Comparison of ENCODE assay signal across 1 fruit fly cellular context in genomic region chrX:16331562-16332233, dm6.
TF ChIP-seq lines count a peak whose summit lies in the region.

No protein-coding gene starts in this region.

TF ChIP-seq in whole organism, embryonic, 481 proteins besides CTCF, POLR2A, EP300 and RAD21 (continued from another document and continues in another):
- TF ChIP-seq p53 (GFP tag; optimal IDR thresholded peaks at IDR 0.05; lab: Kevin White, UChicago) (no peak), CG13624 (GFP tag; optimal IDR thresholded peaks at IDR 0.05; lab: Kevin White, UChicago) (no peak), CG31388 (GFP tag; optimal IDR thresholded peaks at IDR 0.05; lab: Kevin White, UChicago) (no peak), Taf1 (GFP tag; IDR thresholded peaks at IDR 0.05; lab: Robert Waterston, UW) (no peak), slp2 (GFP tag; optimal IDR thresholded peaks at IDR 0.05; lab: Kevin White, UChicago) (no peak), Side (GFP tag; optimal IDR thresholded peaks at IDR 0.05; lab: Kevin White, UChicago) (no peak), dysf (GFP tag; IDR thresholded peaks at IDR 0.05; lab: Robert Waterston, UW) (no peak), prd (optimal IDR thresholded peaks at IDR 0.05; lab: Kevin White, UChicago) (no peak), prd (GFP tag; IDR thresholded peaks at IDR 0.05; lab: Robert Waterston, UW) (no peak), Bgb (GFP tag; IDR thresholded peaks at IDR 0.05; lab: Robert Waterston, UW; ENCODE audit: partially characterized antibody) (peak; percentile 89), nerfin-2 (GFP tag; IDR thresholded peaks at IDR 0.05; lab: Robert Waterston, UW; ENCODE audit: partially characterized antibody) (0 out of 2 replicates have a peak, but pooled peaks have one; percentile 15), Tbp (GFP tag; optimal IDR thresholded peaks at IDR 0.05; lab: Kevin White, UChicago) (no peak), CG34376 (GFP tag; optimal IDR thresholded peaks at IDR 0.05; lab: Kevin White, UChicago) (no peak), PHDP (tag; optimal IDR thresholded peaks at IDR 0.05; lab: Kevin White, UChicago) (no peak), so (GFP tag; IDR thresholded peaks at IDR 0.05; lab: Robert Waterston, UW) (no peak), cg (GFP tag; optimal IDR thresholded peaks at IDR 0.05; lab: Kevin White, UChicago) (no peak), gsb-n (tag; optimal IDR thresholded peaks at IDR 0.05; lab: Kevin White, UChicago) (no peak), CG4617 (GFP tag; optimal IDR thresholded peaks at IDR 0.05; lab: Kevin White, UChicago; ENCODE audit: borderline replicate concordance) (peak; percentile 14), CG12071 (GFP tag; optimal IDR thresholded peaks at IDR 0.05; lab: Kevin White, UChicago) (no peak), CG10959 (GFP tag; IDR thresholded peaks at IDR 0.05; lab: Robert Waterston, UW) (no peak), CG10543 (GFP tag; optimal IDR thresholded peaks at IDR 0.05; lab: Kevin White, UChicago) (no peak), CG11504 (tag; optimal IDR thresholded peaks at IDR 0.05; lab: Kevin White, UChicago) (no peak), NK7.1 (GFP tag; optimal IDR thresholded peaks at IDR 0.05; lab: Kevin White, UChicago) (no peak), CG1233 (GFP tag; optimal IDR thresholded peaks at IDR 0.05; lab: Kevin White, UChicago) (no peak), amos (GFP tag; IDR thresholded peaks at IDR 0.05; lab: Robert Waterston, UW; ENCODE audit: partially characterized antibody) (peak; percentile 91), CHES-1-like (GFP tag; optimal IDR thresholded peaks at IDR 0.05; lab: Kevin White, UChicago) (peak; percentile 24), pnt (GFP tag; optimal IDR thresholded peaks at IDR 0.05; lab: Kevin White, UChicago) (no peak), zen2 (GFP tag; IDR thresholded peaks at IDR 0.05; lab: Robert Waterston, UW; ENCODE audit: partially characterized antibody) (no peak; the same call in 2 of the 3 replicates), fu2 (GFP tag; optimal IDR thresholded peaks at IDR 0.05; lab: Kevin White, UChicago) (no peak), Sry-δ (GFP tag; optimal IDR thresholded peaks at IDR 0.05; lab: Kevin White, UChicago) (peak; percentile 89), B-H2 (GFP tag; optimal IDR thresholded peaks at IDR 0.05; lab: Kevin White, UChicago) (peak; percentile 24), CG3726 (GFP tag; IDR thresholded peaks at IDR 0.05; lab: Robert Waterston, UW) (no peak), CG6791 (GFP tag; IDR thresholded peaks at IDR 0.05; lab: Robert Waterston, UW; ENCODE audit: partially characterized antibody) (peak; percentile 84), GATAe (GFP tag; conservative IDR thresholded peaks at IDR 0.05; lab: Robert Waterston, UW) (no peak), cad (GFP tag; optimal IDR thresholded peaks at IDR 0.05; lab: Kevin White, UChicago) (no peak), zfh1 (GFP tag; IDR thresholded peaks at IDR 0.05; lab: Robert Waterston, UW) (no peak), inv (GFP tag; IDR thresholded peaks at IDR 0.05; lab: Robert Waterston, UW; ENCODE audit: partially characterized antibody) (peak; percentile 77), pros (GFP tag; optimal IDR thresholded peaks at IDR 0.05; lab: Kevin White, UChicago) (no peak), gt (GFP tag; IDR thresholded peaks at IDR 0.05; lab: Robert Waterston, UW) (no peak), gcm2 (GFP tag; optimal IDR thresholded peaks at IDR 0.05; lab: Kevin White, UChicago) (no peak), Fer3 (tag; optimal IDR thresholded peaks at IDR 0.05; lab: Kevin White, UChicago) (no peak), tna (GFP tag; IDR thresholded peaks at IDR 0.05; lab: Robert Waterston, UW; ENCODE audit: partially characterized antibody) (peak; percentile 57), ken (GFP tag; IDR thresholded peaks at IDR 0.05; lab: Robert Waterston, UW) (no peak), CG10654 (GFP tag; optimal IDR thresholded peaks at IDR 0.05; lab: Kevin White, UChicago) (no peak), ssp (GFP tag; IDR thresholded peaks at IDR 0.05; lab: Robert Waterston, UW) (peak; percentile 65), CG30020 (tag; optimal IDR thresholded peaks at IDR 0.05; lab: Kevin White, UChicago) (peak; percentile 92), H2.0 (GFP tag; IDR thresholded peaks at IDR 0.05; lab: Robert Waterston, UW) (no peak), Poxn (GFP tag; IDR thresholded peaks at IDR 0.05; lab: Robert Waterston, UW) (no peak), Sin3A (optimal IDR thresholded peaks at IDR 0.05; lab: Kevin White, UChicago) (peak; percentile 21), row (GFP tag; IDR thresholded peaks at IDR 0.05; lab: Robert Waterston, UW) (peak; percentile 85), Dbx (GFP tag; IDR thresholded peaks at IDR 0.05; lab: Robert Waterston, UW) (0 out of 3 replicates have a peak, but pooled peaks have one; percentile 19), lov (optimal IDR thresholded peaks at IDR 0.05; lab: Kevin White, UChicago) (no peak), lov (GFP tag; IDR thresholded peaks at IDR 0.05; lab: Robert Waterston, UW) (no peak), crp (GFP tag; optimal IDR thresholded peaks at IDR 0.05; lab: Kevin White, UChicago) (peak in 1 of 2 experiments; percentile 8), sug (tag; optimal IDR thresholded peaks at IDR 0.05; lab: Kevin White, UChicago) (no peak), CG4820 (GFP tag; optimal IDR thresholded peaks at IDR 0.05; lab: Kevin White, UChicago) (no peak), jumu (GFP tag; optimal IDR thresholded peaks at IDR 0.05; lab: Kevin White, UChicago) (no peak), Hr78 (GFP tag; optimal IDR thresholded peaks at IDR 0.05; lab: Kevin White, UChicago) (no peak), CG7928 (GFP tag; optimal IDR thresholded peaks at IDR 0.05; lab: Kevin White, UChicago) (no peak), sna (GFP tag; IDR thresholded peaks at IDR 0.05; lab: Robert Waterston, UW; ENCODE audit: partially characterized antibody) (peak; percentile 70), rib (GFP tag; IDR thresholded peaks at IDR 0.05; lab: Robert Waterston, UW) (no peak), E2f2 (GFP tag; IDR thresholded peaks at IDR 0.05; lab: Robert Waterston, UW) (peak; percentile 34), en (GFP tag; optimal IDR thresholded peaks at IDR 0.05; lab: Kevin White, UChicago) (no peak), grau (tag; optimal IDR thresholded peaks at IDR 0.05; lab: Kevin White, UChicago) (no peak), emc (GFP tag; optimal IDR thresholded peaks at IDR 0.05; lab: Kevin White, UChicago) (no peak), Camta (GFP tag; optimal IDR thresholded peaks at IDR 0.05; lab: Kevin White, UChicago) (no peak), slbo (GFP tag; IDR thresholded peaks at IDR 0.05; lab: Robert Waterston, UW) (no peak; the same call in 1 of the 2 replicates), z (GFP tag; IDR thresholded peaks at IDR 0.05; lab: Robert Waterston, UW) (no peak), CG31441 (GFP tag; IDR thresholded peaks at IDR 0.05; lab: Robert Waterston, UW) (no peak), CG3407 (GFP tag; optimal IDR thresholded peaks at IDR 0.05; lab: Kevin White, UChicago) (no peak), HLHmδ (GFP tag; optimal IDR thresholded peaks at IDR 0.05; lab: Kevin White, UChicago) (no peak), toy (GFP tag; IDR thresholded peaks at IDR 0.05; lab: Robert Waterston, UW) (no peak), pita (GFP tag; optimal IDR thresholded peaks at IDR 0.05; lab: Kevin White, UChicago) (no peak), eyg (GFP tag; optimal IDR thresholded peaks at IDR 0.05; lab: Kevin White, UChicago) (no peak), CG9437 (GFP tag; optimal IDR thresholded peaks at IDR 0.05; lab: Kevin White, UChicago) (no peak), CG12744 (GFP tag; optimal IDR thresholded peaks at IDR 0.05; lab: Kevin White, UChicago) (no peak), sisA (GFP tag; IDR thresholded peaks at IDR 0.05; lab: Robert Waterston, UW) (no peak), CG6654 (GFP tag; optimal IDR thresholded peaks at IDR 0.05; lab: Kevin White, UChicago) (no peak), HHEX (GFP tag; optimal IDR thresholded peaks at IDR 0.05; lab: Kevin White, UChicago) (no peak), CG31224 (GFP tag; IDR thresholded peaks at IDR 0.05; lab: Robert Waterston, UW) (no peak), tgo (GFP tag; IDR thresholded peaks at IDR 0.05; lab: Robert Waterston, UW) (no peak), CG10267 (tag; optimal IDR thresholded peaks at IDR 0.05; lab: Kevin White, UChicago) (no peak), CG33557 (GFP tag; optimal IDR thresholded peaks at IDR 0.05; lab: Kevin White, UChicago) (no peak), trem (tag; optimal IDR thresholded peaks at IDR 0.05; lab: Kevin White, UChicago) (no peak), dati (GFP tag; IDR thresholded peaks at IDR 0.05; lab: Robert Waterston, UW) (no peak), CG4424 (GFP tag; optimal IDR thresholded peaks at IDR 0.05; lab: Kevin White, UChicago) (no peak), Dref (GFP tag; IDR thresholded peaks at IDR 0.05; lab: Robert Waterston, UW) (peak; percentile 48), al (GFP tag; IDR thresholded peaks at IDR 0.05; lab: Robert Waterston, UW) (no peak), schlank (tag; optimal IDR thresholded peaks at IDR 0.05; lab: Kevin White, UChicago) (no peak), Lpt (GFP tag; optimal IDR thresholded peaks at IDR 0.05; lab: Kevin White, UChicago) (no peak), bcd (GFP tag; optimal IDR thresholded peaks at IDR 0.05; lab: Kevin White, UChicago) (no peak), CG11696 (GFP tag; IDR thresholded peaks at IDR 0.05; lab: Robert Waterston, UW) (no peak), CG17829 (tag; optimal IDR thresholded peaks at IDR 0.05; lab: Kevin White, UChicago) (no peak), HmgZ (tag; optimal IDR thresholded peaks at IDR 0.05; lab: Kevin White, UChicago) (no peak), CG6254 (GFP tag; optimal IDR thresholded peaks at IDR 0.05; lab: Kevin White, UChicago) (no peak), usp (GFP tag; optimal IDR thresholded peaks at IDR 0.05; lab: Kevin White, UChicago) (no peak), dimm (GFP tag; IDR thresholded peaks at IDR 0.05; lab: Robert Waterston, UW) (no peak), CG11093 (GFP tag; IDR thresholded peaks at IDR 0.05; lab: Robert Waterston, UW) (no peak), gfzf (GFP tag; optimal IDR thresholded peaks at IDR 0.05; lab: Kevin White, UChicago) (peak; percentile 51), CG3995 (GFP tag; optimal IDR thresholded peaks at IDR 0.05; lab: Kevin White, UChicago) (peak; percentile 95), CG14965 (GFP tag; optimal IDR thresholded peaks at IDR 0.05; lab: Kevin White, UChicago; ENCODE audit: borderline replicate concordance) (no peak), CG14014 (GFP tag; IDR thresholded peaks at IDR 0.05; lab: Robert Waterston, UW) (no peak), BtbVII (GFP tag; optimal IDR thresholded peaks at IDR 0.05; lab: Kevin White, UChicago) (no peak), ash1 (GFP tag; optimal IDR thresholded peaks at IDR 0.05; lab: Kevin White, UChicago) (no peak), CG4282 (GFP tag; optimal IDR thresholded peaks at IDR 0.05; lab: Kevin White, UChicago) (no peak), dm (GFP tag; optimal IDR thresholded peaks at IDR 0.05; lab: Kevin White, UChicago) (no peak), stc (GFP tag; IDR thresholded peaks at IDR 0.05; lab: Robert Waterston, UW) (no peak), CG8924 (tag; optimal IDR thresholded peaks at IDR 0.05; lab: Kevin White, UChicago) (no peak), NfI (GFP tag; optimal IDR thresholded peaks at IDR 0.05; lab: Kevin White, UChicago) (no peak), Drgx (GFP tag; IDR thresholded peaks at IDR 0.05; lab: Robert Waterston, UW) (no peak), unpg (GFP tag; optimal IDR thresholded peaks at IDR 0.05; lab: Kevin White, UChicago) (no peak), CG6765 (GFP tag; optimal IDR thresholded peaks at IDR 0.05; lab: Kevin White, UChicago) (no peak), bbx (GFP tag; IDR thresholded peaks at IDR 0.05; lab: Robert Waterston, UW; ENCODE audit: partially characterized antibody) (peak; percentile 87), CG16815 (GFP tag; optimal IDR thresholded peaks at IDR 0.05; lab: Kevin White, UChicago) (no peak), Aef1 (GFP tag; IDR thresholded peaks at IDR 0.05; lab: Robert Waterston, UW) (no peak), CG17612 (GFP tag; IDR thresholded peaks at IDR 0.05; lab: Robert Waterston, UW) (no peak), bab2 (GFP tag; optimal IDR thresholded peaks at IDR 0.05; lab: Kevin White, UChicago) (no peak), lola (GFP tag; optimal IDR thresholded peaks at IDR 0.05; lab: Kevin White, UChicago) (no peak), CG10366 (GFP tag; IDR thresholded peaks at IDR 0.05; lab: Robert Waterston, UW) (no peak), NC2α (GFP tag; optimal IDR thresholded peaks at IDR 0.05; lab: Kevin White, UChicago) (no peak), ro (GFP tag; IDR thresholded peaks at IDR 0.05; lab: Robert Waterston, UW) (no peak), croc (GFP tag; conservative IDR thresholded peaks at IDR 0.05; lab: Robert Waterston, UW) (no peak), ftz-f1 (GFP tag; optimal IDR thresholded peaks at IDR 0.05; lab: Kevin White, UChicago) (no peak), CG8944 (GFP tag; optimal IDR thresholded peaks at IDR 0.05; lab: Kevin White, UChicago) (no peak), dpn (GFP tag; optimal IDR thresholded peaks at IDR 0.05; lab: Kevin White, UChicago) (no peak), CG10979 (tag; optimal IDR thresholded peaks at IDR 0.05; lab: Kevin White, UChicago) (no peak), sima (GFP tag; optimal IDR thresholded peaks at IDR 0.05; lab: Kevin White, UChicago) (no peak), Ets65A (GFP tag; lab: Kevin White, UChicago) (no peak), nerfin-1 (tag; optimal IDR thresholded peaks at IDR 0.05; lab: Kevin White, UChicago) (no peak), TFAM (GFP tag; optimal IDR thresholded peaks at IDR 0.05; lab: Kevin White, UChicago) (no peak), Deaf1 (tag; optimal IDR thresholded peaks at IDR 0.05; lab: Kevin White, UChicago) (no peak), B-H1 (GFP tag; IDR thresholded peaks at IDR 0.05; lab: Robert Waterston, UW) (no peak), Xbp1 (GFP tag; optimal IDR thresholded peaks at IDR 0.05; lab: Kevin White, UChicago) (no peak), Nf-YB (GFP tag; optimal IDR thresholded peaks at IDR 0.05; lab: Kevin White, UChicago) (no peak), CG4854 (GFP tag; optimal IDR thresholded peaks at IDR 0.05; lab: Kevin White, UChicago) (no peak), Elba2 (GFP tag; optimal IDR thresholded peaks at IDR 0.05; lab: Kevin White, UChicago) (no peak), CG9797 (GFP tag; optimal IDR thresholded peaks at IDR 0.05; lab: Kevin White, UChicago) (peak; percentile 72), CG32532 (GFP tag; IDR thresholded peaks at IDR 0.05; lab: Robert Waterston, UW) (no peak), Jarid2 (GFP tag; optimal IDR thresholded peaks at IDR 0.05; lab: Kevin White, UChicago) (no peak), fru (optimal IDR thresholded peaks at IDR 0.05; lab: Kevin White, UChicago) (no peak)
